Fruit fly (Drosophila melanogaster) Kc167 (cell line): Measurements from ENCODE around the gene Rev1.

Source experiments
- Myc ChIP-seq: fragments of >200 bp; optimal IDR thresholded peaks from 2 replicates; lab custom pipeline; 2017; ENCODE audit warnings: missing external identifiers
- Sin3A ChIP-seq: fragments of >200 bp; optimal IDR thresholded peaks from 2 replicates; lab custom pipeline; 2018; ENCODE audit warnings: missing external identifiers
- h ChIP-seq: fragments of >200 bp; optimal IDR thresholded peaks from 3 replicates; lab custom pipeline; 2018; ENCODE audit warnings: missing external identifiers
- insv ChIP-seq: fragments of >200 bp; optimal IDR thresholded peaks from 3 replicates; lab custom pipeline; 2018; ENCODE audit warnings: missing external identifiers
- psq ChIP-seq: fragments of >200 bp; optimal IDR thresholded peaks from 2 replicates; lab custom pipeline; 2017; ENCODE audit warnings: missing external identifiers
- ttk ChIP-seq: sonication (Bioruptor generic); optimal IDR thresholded peaks from 2 replicates; lab custom pipeline; 2017; ENCODE audit warnings: missing external identifiers

The Rev1 gene

dm6 chr3L:623556-623955 lies 30.6 kb upstream of the Rev1 start:
- TF ChIP-seq ttk (lab: Kevin White, UChicago) (no peak), insv (lab: Kevin White, UChicago) (no peak), Myc (no peak), Sin3A (no peak), h (lab: Kevin White, UChicago) (no peak), psq (lab: Kevin White, UChicago) (no peak)

dm6 chr3L:624203-624914 lies 29.8 kb upstream of the Rev1 start:
- no peak for TF ChIP-seq insv (lab: Kevin White, UChicago)
- no peak for TF ChIP-seq Myc
- TF ChIP-seq ttk (lab: Kevin White, UChicago), result no peak

DNA sequence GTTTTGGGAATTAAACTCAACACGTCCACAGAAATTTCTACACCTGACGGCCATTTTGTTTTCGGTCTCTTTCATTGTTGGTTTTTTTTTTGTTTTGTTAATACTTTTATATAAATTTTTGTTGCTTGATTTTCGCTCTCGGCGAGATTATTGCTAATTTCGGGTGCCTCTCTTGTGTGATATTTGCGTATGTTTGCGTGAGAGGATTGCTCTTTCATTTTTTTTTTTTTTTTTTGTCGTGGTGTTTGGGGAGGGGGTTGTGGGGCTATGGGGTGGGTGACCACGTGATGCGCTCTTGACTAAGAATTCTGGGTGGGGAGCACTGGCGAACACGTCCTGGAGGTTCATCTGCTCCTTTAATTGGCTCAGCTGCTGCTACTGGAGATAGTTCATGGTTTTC lies 28.3 kb upstream of the Rev1 start:
- TF ChIP-seq psq (lab: Kevin White, UChicago) (no peak), h (lab: Kevin White, UChicago) (no peak), ttk (lab: Kevin White, UChicago) (no peak), Sin3A (no peak), Myc (no peak)

DNA sequence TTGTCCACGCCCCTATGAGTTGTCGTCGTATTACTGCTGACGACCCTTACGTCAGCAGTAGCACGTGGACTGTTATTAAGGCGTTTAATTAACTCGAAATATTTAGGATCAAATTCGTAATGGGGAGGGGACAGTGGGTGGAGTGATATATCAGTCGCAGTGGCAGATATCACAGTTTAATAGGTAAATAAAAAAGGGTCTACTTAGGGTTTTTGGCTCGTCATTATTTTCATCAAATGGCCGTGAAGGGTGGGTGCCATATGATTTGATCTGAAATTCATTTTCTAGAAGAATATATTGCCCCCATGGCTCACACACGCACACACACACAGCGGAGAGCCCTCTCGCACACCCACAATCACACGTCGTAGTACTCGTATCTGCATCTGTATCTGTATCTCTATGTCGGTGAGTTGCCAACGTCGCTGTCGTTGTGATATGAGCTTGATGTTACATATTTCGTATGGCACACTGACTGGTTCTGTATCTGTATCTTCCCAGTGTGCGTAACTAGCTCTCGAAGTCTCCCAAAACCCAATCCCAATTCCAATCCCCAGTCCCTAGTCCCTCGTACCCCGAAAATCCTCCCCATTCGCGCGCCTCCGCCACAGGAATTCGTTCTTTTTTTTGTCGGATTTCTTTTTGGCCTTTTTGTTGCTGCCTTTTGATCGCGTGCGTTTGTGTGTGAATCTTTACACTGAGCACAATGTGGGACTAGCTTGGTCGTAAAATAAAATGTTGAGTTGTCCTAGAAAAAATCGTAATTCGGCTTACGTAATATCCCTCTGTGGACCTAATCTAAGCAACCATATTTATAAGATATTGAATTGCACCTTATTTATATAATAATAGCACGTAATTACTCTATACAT lies 27.4 kb upstream of the Rev1 start:
- TF ChIP-seq ttk (lab: Kevin White, UChicago), result no peak
- no peak for TF ChIP-seq h (lab: Kevin White, UChicago)
- no peak for TF ChIP-seq Myc
- TF ChIP-seq insv (lab: Kevin White, UChicago), result no peak
- TF ChIP-seq psq (lab: Kevin White, UChicago), result no peak
- no peak for TF ChIP-seq Sin3A

dm6 chr3L:627370-627769 lies 26.8 kb upstream of the Rev1 start:
- no peak for TF ChIP-seq ttk (lab: Kevin White, UChicago)
- TF ChIP-seq Myc, result no peak
- no peak for TF ChIP-seq Sin3A
- no peak for TF ChIP-seq h (lab: Kevin White, UChicago)

- TF ChIP-seq Sin3A (no peak), h (lab: Kevin White, UChicago) (no peak), ttk (lab: Kevin White, UChicago) (no peak), psq (lab: Kevin White, UChicago) (no peak), insv (lab: Kevin White, UChicago) (no peak), Myc (no peak)
Measured at dm6 chr3L:627819-628601, 26.2 kb upstream of the Rev1 start.

dm6 chr3L:628654-629285 lies 25.4 kb upstream of the Rev1 start:
- TF ChIP-seq psq (lab: Kevin White, UChicago), result no peak
- TF ChIP-seq h (lab: Kevin White, UChicago), result no peak

DNA sequence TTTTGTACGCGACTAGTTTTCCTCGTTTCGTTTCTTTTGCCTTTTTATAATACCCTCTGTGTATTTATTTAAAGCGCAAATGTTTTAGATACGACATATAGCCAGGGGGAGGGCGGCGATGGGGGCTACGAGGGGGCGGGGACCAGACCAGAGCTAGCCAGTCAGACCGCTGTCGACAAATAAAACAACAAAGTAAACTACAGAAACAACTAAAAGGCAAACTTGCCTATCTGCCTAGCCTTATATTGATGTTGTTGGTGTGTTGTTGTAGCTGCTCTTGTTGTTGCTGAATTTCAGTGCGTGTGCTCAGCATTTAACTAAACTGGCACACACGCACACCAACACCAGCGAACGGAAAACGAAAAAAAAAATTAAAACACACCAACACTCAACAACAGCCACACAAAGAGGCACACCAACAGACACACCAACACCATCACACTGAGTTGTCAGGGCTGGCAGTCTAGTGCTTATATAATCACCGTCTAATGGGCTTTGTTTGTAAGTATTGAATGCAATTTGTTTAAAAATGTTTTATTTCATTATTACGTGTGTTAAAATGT lies 24.7 kb upstream of the Rev1 start:
- TF ChIP-seq Sin3A, result no peak
- no peak for TF ChIP-seq ttk (lab: Kevin White, UChicago)
- TF ChIP-seq insv (lab: Kevin White, UChicago), result no peak
- no peak for TF ChIP-seq h (lab: Kevin White, UChicago)

- TF ChIP-seq Myc (no peak), ttk (lab: Kevin White, UChicago) (no peak), Sin3A (no peak), psq (lab: Kevin White, UChicago) (no peak), h (lab: Kevin White, UChicago) (no peak), insv (lab: Kevin White, UChicago) (no peak)
Measured at dm6 chr3L:629916-630663, 24.1 kb upstream of the Rev1 start.

DNA sequence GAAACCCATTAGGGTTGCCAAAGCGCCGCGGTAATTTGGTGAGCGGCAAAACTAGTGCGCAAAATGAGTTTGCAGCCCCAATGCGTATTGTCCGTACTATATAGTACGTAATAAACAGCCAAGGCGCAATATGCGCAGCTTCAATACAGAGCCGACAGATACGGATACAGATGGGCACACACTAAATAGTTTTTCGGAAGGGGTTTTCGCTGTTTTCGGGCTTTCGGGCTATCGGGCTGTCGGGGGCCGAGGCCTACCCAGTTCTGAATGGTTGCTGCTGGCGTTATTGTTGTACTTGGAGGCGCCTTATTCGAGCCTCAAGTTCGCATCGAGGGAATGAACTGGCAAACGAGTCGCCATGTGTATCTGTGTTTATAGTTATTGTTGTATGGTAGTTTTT lies 23.5 kb upstream of the Rev1 start:
- no peak for TF ChIP-seq Myc
- no peak for TF ChIP-seq Sin3A
- no peak for TF ChIP-seq insv (lab: Kevin White, UChicago)
- no peak for TF ChIP-seq psq (lab: Kevin White, UChicago)
- TF ChIP-seq h (lab: Kevin White, UChicago), result no peak
- no peak for TF ChIP-seq ttk (lab: Kevin White, UChicago)

DNA sequence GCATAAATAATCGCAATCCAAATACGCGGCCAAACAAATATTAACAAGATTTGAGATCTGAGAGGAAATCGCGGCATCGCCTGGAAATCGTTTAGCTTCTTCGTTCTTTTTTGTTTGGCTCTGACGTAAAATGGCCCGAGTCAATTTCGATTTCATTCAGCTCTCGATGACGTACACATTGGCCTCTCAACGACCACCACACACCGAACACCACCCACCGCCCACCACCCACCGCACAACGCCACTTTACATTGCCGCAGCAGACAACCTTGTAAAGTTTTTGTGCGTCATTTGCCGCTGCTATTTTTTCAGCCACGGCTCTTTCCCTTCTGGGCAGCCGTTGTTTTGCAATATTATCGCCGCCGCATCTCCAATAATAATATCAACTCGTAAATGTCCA lies 22.1 kb upstream of the Rev1 start:
- TF ChIP-seq h (lab: Kevin White, UChicago) (no peak), ttk (lab: Kevin White, UChicago) (no peak), Sin3A (no peak), insv (lab: Kevin White, UChicago) (no peak), psq (lab: Kevin White, UChicago) (no peak), Myc (no peak)
